Worm (Caenorhabditis elegans): Measurements from ENCODE around the gene egl-6.

Gene egl-6

ce11 chrX:5904603-5905081 is 26.3 kb upstream of the egl-6 start, which contains the start of gene nlp-49:
nlp-49 (plus strand) TSS chrX:5904653.
- TF ChIP-seq dpff-1 (tag; optimal IDR thresholded peaks at IDR 0.05) (no peak), nhr-27 (tag; optimal IDR thresholded peaks at IDR 0.05) (no peak), aptf-2 (GFP tag; conservative IDR thresholded peaks at IDR 0.05) (no peak), K12H6.12 (tag; optimal IDR thresholded peaks at IDR 0.05) (no peak), B0336.3 (GFP tag; IDR thresholded peaks at IDR 0.05) (no peak), F52B5.7 (tag; optimal IDR thresholded peaks at IDR 0.05) (no peak), pbrm-1 (GFP tag; IDR thresholded peaks at IDR 0.05) (no peak), let-526 (GFP tag; IDR thresholded peaks at IDR 0.05) (no peak), hmg-1.2 (GFP tag; IDR thresholded peaks at IDR 0.05) (no peak), cebp-2 (GFP tag; IDR thresholded peaks at IDR 0.05) (no peak), C06A6.2 (GFP tag; conservative IDR thresholded peaks at IDR 0.05) (no peak), F57A8.1 (GFP tag; optimal IDR thresholded peaks at IDR 0.05) (no peak)

ce11 chrX:5905764-5906163 is 25.2 kb upstream of the egl-6 start:
- TF ChIP-seq bed-1 (GFP tag; IDR thresholded peaks at IDR 0.05) (no peak), zfh-2 (GFP tag; conservative IDR thresholded peaks at IDR 0.05) (peak; percentile 53; the same call in 1 of the 2 replicates), B0336.3 (GFP tag; IDR thresholded peaks at IDR 0.05) (no peak), B0035.1 (tag; optimal IDR thresholded peaks at IDR 0.05) (no peak)

- no peak for TF ChIP-seq rcor-1 (GFP tag; IDR thresholded peaks at IDR 0.05)
- TF ChIP-seq ZK185.1 (tag; optimal IDR thresholded peaks at IDR 0.05; ENCODE audit: poor library complexity, severe bottlenecking), result no peak
- no peak for TF ChIP-seq die-1 (tag; optimal IDR thresholded peaks at IDR 0.05)
- TF ChIP-seq mel-28 (tag; optimal IDR thresholded peaks at IDR 0.05; ENCODE audit: borderline replicate concordance), result no peak
- TF ChIP-seq C17E4.6 (GFP tag; IDR thresholded peaks at IDR 0.05), result no peak
- no peak for TF ChIP-seq sptf-2 (GFP tag; optimal IDR thresholded peaks at IDR 0.05)
- no peak for TF ChIP-seq somi-1 (GFP tag; optimal IDR thresholded peaks at IDR 0.05)
- TF ChIP-seq ztf-22 (GFP tag; optimal IDR thresholded peaks at IDR 0.05), result no peak
Measured at ce11 chrX:5917284-5917683, 13.6 kb upstream of the egl-6 start, which contains the start of gene Y23B4A.1. Y23B4A.1 (minus strand) TSS chrX:5917384.

ce11 chrX:5919097-5919496 is 11.8 kb upstream of the egl-6 start, which contains the start of gene capa-1:
capa-1 (plus strand) TSS chrX:5919397.
- no peak for TF ChIP-seq atf-7 (tag; optimal IDR thresholded peaks at IDR 0.05)
- no peak for TF ChIP-seq efl-1 (GFP tag; optimal IDR thresholded peaks at IDR 0.05)
- TF ChIP-seq snpc-4 (GFP tag; optimal IDR thresholded peaks at IDR 0.05), result no peak
- TF ChIP-seq snpc-4 (tag; optimal IDR thresholded peaks at IDR 0.05), result no peak
- TF ChIP-seq dpl-1 (GFP tag; optimal IDR thresholded peaks at IDR 0.05), result no peak
- no peak for TF ChIP-seq ama-1 (optimal IDR thresholded peaks at IDR 0.05)
- TF ChIP-seq ama-1 (GFP tag; optimal IDR thresholded peaks at IDR 0.05), result no peak
- TF ChIP-seq B0035.1 (tag; optimal IDR thresholded peaks at IDR 0.05), result no peak
- no peak for TF ChIP-seq nhr-179 (tag; optimal IDR thresholded peaks at IDR 0.05)
- no peak for TF ChIP-seq snpc-1.1 (tag; optimal IDR thresholded peaks at IDR 0.05; ENCODE audit: insufficient read depth)
- no peak for TF ChIP-seq F37B4.10 (GFP tag; IDR thresholded peaks at IDR 0.05)
- TF ChIP-seq F23B12.7 (tag; optimal IDR thresholded peaks at IDR 0.05; ENCODE audit: insufficient read depth), result no peak
- no peak for TF ChIP-seq B0261.1 (tag; optimal IDR thresholded peaks at IDR 0.05)
- TF ChIP-seq akir-1 (GFP tag; optimal IDR thresholded peaks at IDR 0.05), result no peak
- no peak for TF ChIP-seq mes-4 (tag; optimal IDR thresholded peaks at IDR 0.05)

Data from whole organism, young adult.